Fruit fly (Drosophila melanogaster): ENCODE measurements around the gene smal.
A peak's percentile ranks its signal among the peaks of the same experiment; 100 is the strongest.

The smal gene

dm6 chr2L:6178740-6179633, at the start of gene smal:
TSS of gene smal (plus strand) at chr2L:6179133.
- no peak for TF ChIP-seq CG15710 (tag; optimal IDR thresholded peaks at IDR 0.05)
- TF ChIP-seq EcR (GFP tag; optimal IDR thresholded peaks at IDR 0.05): peak; percentile 7
- no peak for TF ChIP-seq CG8301 (tag; optimal IDR thresholded peaks at IDR 0.05)
- peak; percentile 13 for TF ChIP-seq Pif1B (GFP tag; optimal IDR thresholded peaks at IDR 0.05)
- peak; percentile 4 for TF ChIP-seq D1 (tag; optimal IDR thresholded peaks at IDR 0.05)
- no peak for TF ChIP-seq fd96Ca (GFP tag; IDR thresholded peaks at IDR 0.05)
- peak; percentile 11 for TF ChIP-seq Snoo (tag; optimal IDR thresholded peaks at IDR 0.05)
- no peak for TF ChIP-seq gl (tag; optimal IDR thresholded peaks at IDR 0.05)
- TF ChIP-seq CG34367 (tag; optimal IDR thresholded peaks at IDR 0.05): no peak
- TF ChIP-seq Pif1A (GFP tag; optimal IDR thresholded peaks at IDR 0.05): no peak
- TF ChIP-seq CG32121 (GFP tag; IDR thresholded peaks at IDR 0.05): peak; percentile 48; the same call in 1 of the 2 replicates
- TF ChIP-seq CG14655 (GFP tag; optimal IDR thresholded peaks at IDR 0.05): peak; percentile 13
- TF ChIP-seq rn (GFP tag; IDR thresholded peaks at IDR 0.05): no peak
- peak; percentile 71; the same call in 2 of the 3 replicates for TF ChIP-seq CG4496 (GFP tag; IDR thresholded peaks at IDR 0.05)
- TF ChIP-seq CG10348 (GFP tag; IDR thresholded peaks at IDR 0.05): no peak
- TF ChIP-seq Ets98B (GFP tag; IDR thresholded peaks at IDR 0.05): peak; percentile 16; the same call in 1 of the 2 replicates
- peak; percentile 27 for TF ChIP-seq CG13204 (GFP tag; optimal IDR thresholded peaks at IDR 0.05)
- no peak for TF ChIP-seq CG8159 (tag; optimal IDR thresholded peaks at IDR 0.05)
- TF ChIP-seq CG9948 (tag; optimal IDR thresholded peaks at IDR 0.05): no peak
- TF ChIP-seq CG17806 (tag; optimal IDR thresholded peaks at IDR 0.05): no peak
- peak; percentile 69 for TF ChIP-seq CG12605 (GFP tag; IDR thresholded peaks at IDR 0.05)

dm6 chr2L:6130522-6131073, 48.3 kb upstream of the smal start, which contains the start of the genes B9d2, tctn and CG9222:
TSS of gene B9d2 (minus strand) at chr2L:6130651.
TSS of gene tctn (minus strand) at chr2L:6130651.
TSS of gene CG9222 (plus strand) at chr2L:6131023.
- no peak for TF ChIP-seq CG34367 (tag; optimal IDR thresholded peaks at IDR 0.05)
- TF ChIP-seq CG13204 (GFP tag; optimal IDR thresholded peaks at IDR 0.05): no peak
- no peak for TF ChIP-seq gl (tag; optimal IDR thresholded peaks at IDR 0.05)
- TF ChIP-seq Ets98B (GFP tag; IDR thresholded peaks at IDR 0.05): no peak
- no peak for TF ChIP-seq Pif1A (GFP tag; optimal IDR thresholded peaks at IDR 0.05)
- TF ChIP-seq Snoo (tag; optimal IDR thresholded peaks at IDR 0.05): no peak
- TF ChIP-seq CG4496 (GFP tag; IDR thresholded peaks at IDR 0.05): no peak
- TF ChIP-seq CG32121 (GFP tag; IDR thresholded peaks at IDR 0.05): no peak
- no peak for TF ChIP-seq D1 (tag; optimal IDR thresholded peaks at IDR 0.05)
- no peak for TF ChIP-seq CG8301 (tag; optimal IDR thresholded peaks at IDR 0.05)
- no peak for TF ChIP-seq CG15710 (tag; optimal IDR thresholded peaks at IDR 0.05)
- TF ChIP-seq CG9948 (tag; optimal IDR thresholded peaks at IDR 0.05): no peak

- TF ChIP-seq CG10348 (GFP tag; IDR thresholded peaks at IDR 0.05): no peak
- TF ChIP-seq CG14655 (GFP tag; optimal IDR thresholded peaks at IDR 0.05): no peak
- TF ChIP-seq D1 (tag; optimal IDR thresholded peaks at IDR 0.05): no peak
- no peak for TF ChIP-seq rn (GFP tag; IDR thresholded peaks at IDR 0.05)
- no peak for TF ChIP-seq CG4496 (GFP tag; IDR thresholded peaks at IDR 0.05)
- TF ChIP-seq Pif1B (GFP tag; optimal IDR thresholded peaks at IDR 0.05): no peak
- no peak for TF ChIP-seq CG34367 (tag; optimal IDR thresholded peaks at IDR 0.05)
- TF ChIP-seq fd96Ca (GFP tag; IDR thresholded peaks at IDR 0.05): no peak
- TF ChIP-seq Ets98B (GFP tag; IDR thresholded peaks at IDR 0.05): no peak
- TF ChIP-seq CG15710 (tag; optimal IDR thresholded peaks at IDR 0.05): no peak
Measured at dm6 chr2L:6139082-6139481, 39.9 kb upstream of the smal start, which contains the start of gene CG13991. TSS of gene CG13991 (plus strand) at chr2L:6139382.

- TF ChIP-seq fd96Ca (GFP tag; IDR thresholded peaks at IDR 0.05) (no peak), EcR (GFP tag; optimal IDR thresholded peaks at IDR 0.05) (no peak), CG4496 (GFP tag; IDR thresholded peaks at IDR 0.05) (no peak), CG8301 (tag; optimal IDR thresholded peaks at IDR 0.05) (no peak), CG13204 (GFP tag; optimal IDR thresholded peaks at IDR 0.05) (no peak), Ets98B (GFP tag; IDR thresholded peaks at IDR 0.05) (no peak), CG32121 (GFP tag; IDR thresholded peaks at IDR 0.05) (no peak), CG34367 (tag; optimal IDR thresholded peaks at IDR 0.05) (no peak), Pif1A (GFP tag; optimal IDR thresholded peaks at IDR 0.05) (no peak), rn (GFP tag; IDR thresholded peaks at IDR 0.05) (no peak), Snoo (tag; optimal IDR thresholded peaks at IDR 0.05) (no peak), CG15710 (tag; optimal IDR thresholded peaks at IDR 0.05) (no peak), CG14655 (GFP tag; optimal IDR thresholded peaks at IDR 0.05) (no peak), CG10348 (GFP tag; IDR thresholded peaks at IDR 0.05) (no peak), Pif1B (GFP tag; optimal IDR thresholded peaks at IDR 0.05) (no peak), CG8159 (tag; optimal IDR thresholded peaks at IDR 0.05) (no peak), CG9948 (tag; optimal IDR thresholded peaks at IDR 0.05) (no peak), CG12605 (GFP tag; IDR thresholded peaks at IDR 0.05) (no peak)
Measured at dm6 chr2L:6151669-6152068, 27.3 kb upstream of the smal start, which contains the start of gene Muc26B. TSS of gene Muc26B (plus strand) at chr2L:6151969.

dm6 chr2L:6155041-6155440, 23.9 kb upstream of the smal start, which contains the start of gene CG31639:
TSS of gene CG31639 (minus strand) at chr2L:6155141.
- TF ChIP-seq CG10348 (GFP tag; IDR thresholded peaks at IDR 0.05) (no peak), CG9948 (tag; optimal IDR thresholded peaks at IDR 0.05) (no peak), CG34367 (tag; optimal IDR thresholded peaks at IDR 0.05) (no peak), CG32121 (GFP tag; IDR thresholded peaks at IDR 0.05) (no peak), CG13204 (GFP tag; optimal IDR thresholded peaks at IDR 0.05) (no peak), Snoo (tag; optimal IDR thresholded peaks at IDR 0.05) (no peak), CG12605 (GFP tag; IDR thresholded peaks at IDR 0.05) (no peak), CG17806 (tag; optimal IDR thresholded peaks at IDR 0.05) (no peak)

All from whole organism, pupa.